Fruit fly (Drosophila melanogaster) whole organism, pupa: Measurements from ENCODE around the gene CG11584.

Source experiments
- CG10348 ChIP-seq: fragments of 200-800 bp; sonication (Bioruptor generic); IDR thresholded peaks from 2 replicates; pipeline ENCODE4 v1.3.6; 2022; ENCODE audit warnings: missing biosample characterization, missing genetic modification characterization
- CG12605 ChIP-seq: fragments of 200-800 bp; sonication (Bioruptor generic); IDR thresholded peaks from 2 replicates; pipeline ENCODE4 v1.3.6; 2022; ENCODE audit warnings: missing biosample characterization, missing genetic modification characterization
- CG13204 ChIP-seq: fragments of 200-800 bp; sonication (Bioruptor generic); optimal IDR thresholded peaks from 2 replicates; lab custom pipeline; 2018; ENCODE audit warnings: missing biosample characterization, mild to moderate bottlenecking, missing genetic modification characterization, moderate library complexity
- CG15710 ChIP-seq: fragments of 200-800 bp; sonication (Bioruptor generic); optimal IDR thresholded peaks from 2 replicates; lab custom pipeline; 2018; ENCODE audit warnings: missing biosample characterization, mild to moderate bottlenecking, missing genetic modification characterization, moderate library complexity
- CG32121 ChIP-seq: fragments of 200-800 bp; sonication (Bioruptor generic); IDR thresholded peaks from 2 replicates; pipeline ENCODE4 v1.3.6; 2022; ENCODE audit warnings: missing biosample characterization, missing genetic modification characterization
- CG4496 ChIP-seq: fragments of 200-800 bp; sonication (Bioruptor generic); IDR thresholded peaks from 3 replicates; pipeline ENCODE4 v1.3.6; 2022; ENCODE audit warnings: missing biosample characterization, missing genetic modification characterization
- CG8159 ChIP-seq: fragments of 200-800 bp; sonication (Bioruptor generic); optimal IDR thresholded peaks from 3 replicates; lab custom pipeline; 2018; ENCODE audit warnings: missing biosample characterization, mild to moderate bottlenecking, missing genetic modification characterization, moderate library complexity
- CG9948 ChIP-seq: fragments of 200-800 bp; sonication (Bioruptor generic); optimal IDR thresholded peaks from 2 replicates; lab custom pipeline; 2018; ENCODE audit warnings: missing biosample characterization, mild to moderate bottlenecking, missing genetic modification characterization, moderate library complexity
- Ets98B ChIP-seq: fragments of 200-800 bp; sonication (Bioruptor generic); IDR thresholded peaks from 2 replicates; pipeline ENCODE4 v1.3.6; 2022; ENCODE audit warnings: missing biosample characterization, missing genetic modification characterization
- Pif1B ChIP-seq: fragments of 200-800 bp; sonication (Bioruptor generic); optimal IDR thresholded peaks from 3 replicates; lab custom pipeline; 2016; ENCODE audit warnings: missing biosample characterization, missing genetic modification characterization
- fd96Ca ChIP-seq: fragments of 200-800 bp; sonication (Bioruptor generic); IDR thresholded peaks from 3 replicates; pipeline ENCODE4 v1.3.6; 2022; ENCODE audit warnings: missing biosample characterization, missing genetic modification characterization
- gl ChIP-seq: fragments of 200-800 bp; sonication (Bioruptor generic); optimal IDR thresholded peaks from 2 replicates; lab custom pipeline; 2018; ENCODE audit warnings: missing biosample characterization, mild to moderate bottlenecking, missing genetic modification characterization
- rn ChIP-seq: fragments of 200-800 bp; sonication (Bioruptor generic); IDR thresholded peaks from 2 replicates; pipeline ENCODE4 v1.3.6; 2022; ENCODE audit warnings: missing biosample characterization, missing genetic modification characterization

- TF ChIP-seq CG15710 (tag; lab: Kevin White, UChicago) = no peak
- TF ChIP-seq CG32121 (GFP tag; lab: Robert Waterston, UW) = no peak
- no peak for TF ChIP-seq Pif1B (GFP tag; lab: Kevin White, UChicago)
- TF ChIP-seq Ets98B (GFP tag; lab: Robert Waterston, UW) = no peak
- TF ChIP-seq gl (tag; lab: Kevin White, UChicago) = no peak
- no peak for TF ChIP-seq rn (GFP tag; lab: Robert Waterston, UW)
- no peak for TF ChIP-seq CG12605
- TF ChIP-seq CG10348 = no peak
- TF ChIP-seq CG4496 (GFP tag; lab: Robert Waterston, UW) = no peak
- TF ChIP-seq CG8159 (tag; lab: Kevin White, UChicago) = no peak
- TF ChIP-seq CG9948 = no peak
- peak; percentile 26 for TF ChIP-seq CG13204 (GFP tag; lab: Kevin White, UChicago)
- TF ChIP-seq fd96Ca (GFP tag; lab: Robert Waterston, UW) = no peak
Measured at dm6 chrX:14174456-14174855, 6.4 kb upstream of the CG11584 start, which contains the start of gene CG1368.
